Worm (Caenorhabditis elegans) whole organism, late embryonic: Measurements from ENCODE around the gene sgk-1.

Experiments
- fkh-10 ChIP-seq: fragments of 150-350 bp; optimal IDR thresholded peaks from 2 replicates; lab custom pipeline; 2014; ENCODE audit warnings: missing biosample characterization, missing genetic modification reagents, missing genetic modification characterization
- nhr-11 ChIP-seq: fragments of 150-350 bp; optimal IDR thresholded peaks from 2 replicates; lab custom pipeline; 2014; ENCODE audit warnings: missing biosample characterization, missing genetic modification characterization

- TF ChIP-seq fkh-10 (GFP tag; lab: Kevin White, UChicago) (no peak), nhr-11 (tag; lab: Kevin White, UChicago) (no peak)
Measured at ce11 chrX:16208667-16209066, 53.3 kb downstream of the sgk-1 start.
